Worm (Caenorhabditis elegans) whole organism, young adult: ENCODE measurements around the gene B0454.26.

Source experiments
- B0035.1 ChIP-seq: sonication (generic microtip); optimal IDR thresholded peaks from 2 replicates; lab custom pipeline; 2016; ENCODE audit warnings: missing genetic modification characterization, mild to moderate bottlenecking, missing compliant biosample characterization, missing genotype, missing genetic modification reagents
- B0261.1 ChIP-seq: sonication (generic microtip); optimal IDR thresholded peaks from 2 replicates; lab custom pipeline; 2016; ENCODE audit warnings: mild to moderate bottlenecking, missing genetic modification characterization, moderate library complexity, missing compliant biosample characterization
- B0336.3 ChIP-seq: fragments of 200-800 bp; sonication (Bioruptor generic); IDR thresholded peaks from 2 replicates; pipeline ENCODE4 v1.3.6; 2022; ENCODE audit warnings: missing genetic modification characterization, missing compliant biosample characterization
- F10E7.11 ChIP-seq: sonication (generic microtip); optimal IDR thresholded peaks from 2 replicates; lab custom pipeline; 2017; ENCODE audit warnings: mild to moderate bottlenecking, missing genetic modification characterization, moderate library complexity, missing compliant biosample characterization
- F22D6.2 ChIP-seq: sonication (generic microtip); optimal IDR thresholded peaks from 2 replicates; lab custom pipeline; 2016; ENCODE audit warnings: mild to moderate bottlenecking, missing genetic modification characterization, missing compliant biosample characterization
- F39B2.1 ChIP-seq: fragments of 200-800 bp; sonication (Bioruptor generic); IDR thresholded peaks from 2 replicates; pipeline ENCODE4 v1.3.6; 2022; ENCODE audit warnings: missing genetic modification reagents, missing genetic modification characterization, missing compliant biosample characterization
- F52B5.7 ChIP-seq: sonication (generic microtip); optimal IDR thresholded peaks from 2 replicates; lab custom pipeline; 2016; ENCODE audit warnings: mild to moderate bottlenecking, missing genetic modification characterization, missing compliant biosample characterization
- F57C9.4 ChIP-seq: sonication (generic microtip); optimal IDR thresholded peaks from 2 replicates; lab custom pipeline; 2017; ENCODE audit warnings: mild to moderate bottlenecking, missing genetic modification characterization, missing compliant biosample characterization
- K11D2.4 ChIP-seq: fragments of 200-800 bp; sonication (Bioruptor generic); IDR thresholded peaks from 2 replicates; pipeline ENCODE4 v1.3.6; 2022; ENCODE audit warnings: missing genetic modification reagents, missing genetic modification characterization, missing compliant biosample characterization
- K12H6.12 ChIP-seq: fragments of 200-800 bp; sonication (Bioruptor generic); optimal IDR thresholded peaks from 2 replicates; lab custom pipeline; 2018; ENCODE audit warnings: mild to moderate bottlenecking, missing genetic modification characterization, missing compliant biosample characterization
- Y56A3A.18 ChIP-seq: fragments of 200-800 bp; sonication (Bioruptor generic); IDR thresholded peaks from 2 replicates; pipeline ENCODE4 v1.3.6; 2022; ENCODE audit warnings: missing genetic modification reagents, missing genetic modification characterization, missing compliant biosample characterization
- attf-3 ChIP-seq: fragments of 200-800 bp; sonication (Bioruptor generic); conservative IDR thresholded peaks from 2 replicates; pipeline ENCODE4 v1.3.6; 2022; ENCODE audit warnings: missing genetic modification reagents, missing genetic modification characterization, missing compliant biosample characterization
- attf-6 ChIP-seq: fragments of 200-800 bp; sonication (Bioruptor generic); IDR thresholded peaks from 2 replicates; pipeline ENCODE4 v1.3.6; 2022; ENCODE audit warnings: missing genetic modification reagents, missing genetic modification characterization, missing compliant biosample characterization
- bed-2 ChIP-seq: fragments of 200-800 bp; sonication (Bioruptor generic); IDR thresholded peaks from 2 replicates; pipeline ENCODE4 v1.3.6; 2022; ENCODE audit warnings: missing genetic modification reagents, missing genetic modification characterization, missing compliant biosample characterization
- ceh-100 ChIP-seq: fragments of 200-800 bp; sonication (Bioruptor generic); IDR thresholded peaks from 2 replicates; pipeline ENCODE4 v1.3.6; 2022; ENCODE audit warnings: missing genetic modification reagents, missing genetic modification characterization, missing compliant biosample characterization
- ceh-58 ChIP-seq: fragments of 200-800 bp; sonication (Bioruptor generic); IDR thresholded peaks from 2 replicates; pipeline ENCODE4 v1.3.6; 2022; ENCODE audit warnings: missing genetic modification characterization, missing compliant biosample characterization
- ceh-91 ChIP-seq: fragments of 200-800 bp; sonication (Bioruptor generic); IDR thresholded peaks from 2 replicates; pipeline ENCODE4 v1.3.6; 2022; ENCODE audit warnings: missing genetic modification reagents, missing genetic modification characterization, missing compliant biosample characterization
- die-1 ChIP-seq: sonication (generic microtip); optimal IDR thresholded peaks from 2 replicates; lab custom pipeline; 2016; ENCODE audit warnings: missing genotype, mild to moderate bottlenecking, missing genetic modification characterization, missing compliant biosample characterization
- dox-1 ChIP-seq: fragments of 200-800 bp; sonication (Bioruptor generic); IDR thresholded peaks from 2 replicates; pipeline ENCODE4 v1.3.6; 2022; ENCODE audit warnings: missing genetic modification reagents, missing genetic modification characterization, missing compliant biosample characterization
- dpff-1 ChIP-seq: sonication (generic microtip); optimal IDR thresholded peaks from 2 replicates; lab custom pipeline; 2017; ENCODE audit warnings: mild to moderate bottlenecking, missing genetic modification characterization, missing compliant biosample characterization
- efl-1 ChIP-seq: fragments of 150-350 bp; optimal IDR thresholded peaks from 2 replicates; lab custom pipeline; 2014; ENCODE audit warnings: missing biosample characterization, missing genetic modification reagents, missing genetic modification characterization
- egl-44 ChIP-seq: fragments of 200-800 bp; sonication (Bioruptor generic); IDR thresholded peaks from 2 replicates; pipeline ENCODE4 v1.3.6; 2022; ENCODE audit warnings: missing genetic modification reagents, missing genetic modification characterization, missing compliant biosample characterization
- ets-4 ChIP-seq: fragments of 200-800 bp; sonication (Bioruptor generic); optimal IDR thresholded peaks from 2 replicates; lab custom pipeline; 2018; ENCODE audit warnings: mild to moderate bottlenecking, missing genetic modification characterization, missing compliant biosample characterization
- hmg-1.2 ChIP-seq: fragments of 200-800 bp; sonication (Bioruptor generic); IDR thresholded peaks from 2 replicates; pipeline ENCODE4 v1.3.6; 2022; ENCODE audit warnings: missing genetic modification reagents, missing genetic modification characterization, missing compliant biosample characterization
- hrde-1 ChIP-seq: sonication (generic microtip); optimal IDR thresholded peaks from 2 replicates; lab custom pipeline; 2016; ENCODE audit warnings: missing genetic modification characterization, mild to moderate bottlenecking, missing compliant biosample characterization, moderate library complexity, missing genotype, missing genetic modification reagents, borderline replicate concordance
- lin-26 ChIP-seq: fragments of 200-800 bp; sonication (Bioruptor generic); IDR thresholded peaks from 2 replicates; pipeline ENCODE4 v1.3.6; 2022; ENCODE audit warnings: missing genetic modification reagents, missing genetic modification characterization, missing compliant biosample characterization
- lin-40 ChIP-seq: sonication (generic microtip); optimal IDR thresholded peaks from 2 replicates; lab custom pipeline; 2016; ENCODE audit warnings: missing genetic modification characterization, mild to moderate bottlenecking, missing compliant biosample characterization, missing genotype, missing genetic modification reagents
- madf-10 ChIP-seq: sonication (generic microtip); optimal IDR thresholded peaks from 2 replicates; lab custom pipeline; 2016; ENCODE audit warnings: mild to moderate bottlenecking, missing genetic modification characterization, missing compliant biosample characterization
- madf-6 ChIP-seq: fragments of 200-800 bp; sonication (Bioruptor generic); IDR thresholded peaks from 2 replicates; pipeline ENCODE4 v1.3.6; 2022; ENCODE audit warnings: missing genetic modification reagents, missing genetic modification characterization, missing compliant biosample characterization
- madf-8 ChIP-seq: fragments of 200-800 bp; sonication (Bioruptor generic); conservative IDR thresholded peaks from 2 replicates; pipeline ENCODE4 v1.3.6; 2022; ENCODE audit warnings: missing genetic modification reagents, missing genetic modification characterization, missing compliant biosample characterization
- mel-28 ChIP-seq: sonication (generic microtip); optimal IDR thresholded peaks from 2 replicates; lab custom pipeline; 2016; ENCODE audit warnings: borderline replicate concordance, mild to moderate bottlenecking, missing genetic modification characterization, missing compliant biosample characterization
- mes-4 ChIP-seq: sonication (generic microtip); optimal IDR thresholded peaks from 2 replicates; lab custom pipeline; 2016; ENCODE audit warnings: missing genotype, missing genetic modification characterization, missing compliant biosample characterization
- mxl-1 ChIP-seq: sonication (generic microtip); optimal IDR thresholded peaks from 2 replicates; lab custom pipeline; 2016; ENCODE audit warnings: missing genetic modification characterization, missing compliant biosample characterization
- nhr-90 ChIP-seq: sonication (generic microtip); optimal IDR thresholded peaks from 2 replicates; lab custom pipeline; 2016; ENCODE audit warnings: missing genotype, mild to moderate bottlenecking, missing genetic modification characterization, missing compliant biosample characterization
- rcor-1 ChIP-seq: fragments of 200-800 bp; sonication (Bioruptor generic); IDR thresholded peaks from 2 replicates; pipeline ENCODE4 v1.3.6; 2022; ENCODE audit warnings: missing genetic modification reagents, missing genetic modification characterization, missing compliant biosample characterization
- repo-1 ChIP-seq: sonication (generic microtip); optimal IDR thresholded peaks from 2 replicates; lab custom pipeline; 2017; ENCODE audit warnings: mild to moderate bottlenecking, missing genetic modification characterization, missing compliant biosample characterization
- sdz-38 ChIP-seq: sonication (generic microtip); optimal IDR thresholded peaks from 2 replicates; lab custom pipeline; 2016; ENCODE audit warnings: missing genotype, missing genetic modification characterization, missing compliant biosample characterization
- sea-2 ChIP-seq: fragments of 200-800 bp; sonication (Bioruptor generic); IDR thresholded peaks from 2 replicates; pipeline ENCODE4 v1.3.6; 2022; ENCODE audit warnings: missing genetic modification characterization, missing compliant biosample characterization
- snpc-1.3 ChIP-seq: sonication (generic microtip); optimal IDR thresholded peaks from 2 replicates; lab custom pipeline; 2017; ENCODE audit warnings: missing genetic modification characterization, mild to moderate bottlenecking, missing compliant biosample characterization, antibody characterized with exemption, moderate library complexity, missing genotype, missing genetic modification reagents; ENCODE audit not compliant: insufficient read depth
- snpc-3.4 ChIP-seq: sonication (generic microtip); optimal IDR thresholded peaks from 2 replicates; lab custom pipeline; 2017; ENCODE audit warnings: missing genetic modification characterization, mild to moderate bottlenecking, missing compliant biosample characterization, antibody characterized with exemption, moderate library complexity, missing genotype, missing genetic modification reagents
- snpc-4 ChIP-seq, 5 experiments: fragments of 150-350 bp in 1 of 5; sonication (generic microtip) in 4 of 5; optimal IDR thresholded peaks; 2 replicates each; lab custom pipeline; 2014 to 2018; ENCODE audit warnings: missing genetic modification characterization in 5 of 5, missing biosample characterization in 3 of 5, antibody characterized with exemption in 2 of 5, mild to moderate bottlenecking in 2 of 5, missing compliant biosample characterization in 2 of 5, missing genotype in 2 of 5, moderate library complexity in 2 of 5, missing genetic modification reagents in 1 of 5
- somi-1 ChIP-seq: fragments of 200-800 bp; sonication (Bioruptor generic); optimal IDR thresholded peaks from 2 replicates; lab custom pipeline; 2018; ENCODE audit warnings: mild to moderate bottlenecking, missing genetic modification characterization, missing compliant biosample characterization
- tbx-9 ChIP-seq: sonication (generic microtip); optimal IDR thresholded peaks from 2 replicates; lab custom pipeline; 2016; ENCODE audit warnings: borderline replicate concordance, missing genetic modification characterization, inconsistent platforms, missing compliant biosample characterization
- tlf-1 ChIP-seq: fragments of 200-800 bp; sonication (Bioruptor generic); optimal IDR thresholded peaks from 2 replicates; lab custom pipeline; 2018; ENCODE audit warnings: mild to moderate bottlenecking, missing genetic modification characterization, missing compliant biosample characterization
- unc-130 ChIP-seq: sonication (generic microtip); optimal IDR thresholded peaks from 2 replicates; lab custom pipeline; 2016; ENCODE audit warnings: missing genetic modification reagents, missing genetic modification characterization, missing compliant biosample characterization
- xnd-1 ChIP-seq: sonication (generic microtip); optimal IDR thresholded peaks from 2 replicates; lab custom pipeline; 2016; ENCODE audit warnings: missing genotype, missing genetic modification reagents, missing genetic modification characterization, missing compliant biosample characterization
- zfh-2 ChIP-seq: fragments of 200-800 bp; sonication (Bioruptor generic); conservative IDR thresholded peaks from 2 replicates; pipeline ENCODE4 v1.3.6; 2022; ENCODE audit warnings: missing genetic modification reagents, missing genetic modification characterization, missing compliant biosample characterization
- zim-3 ChIP-seq: sonication (generic microtip); optimal IDR thresholded peaks from 2 replicates; lab custom pipeline; 2017; ENCODE audit warnings: mild to moderate bottlenecking, missing genetic modification characterization, moderate library complexity, missing compliant biosample characterization
- ztf-18 ChIP-seq: sonication (generic microtip); optimal IDR thresholded peaks from 2 replicates; lab custom pipeline; 2016; ENCODE audit warnings: missing genotype, mild to moderate bottlenecking, missing genetic modification characterization, missing compliant biosample characterization

Gene B0454.26

ce11 chrII:2987122-2987556 is 51.2 kb downstream of the B0454.26 start (continued):
- TF ChIP-seq mxl-1 (tag; lab: Kevin White, UChicago) (no peak), rcor-1 (GFP tag; lab: Robert Waterston, UW) (no peak), efl-1 (no peak), F39B2.1 (GFP tag; lab: Robert Waterston, UW) (peak; percentile 37; the same call in 1 of the 2 replicates), madf-6 (GFP tag; lab: Robert Waterston, UW) (no peak), die-1 (tag; lab: Kevin White, UChicago) (no peak), egl-44 (no peak), mes-4 (no peak), hrde-1 (tag; lab: Kevin White, UChicago) (no peak), K11D2.4 (GFP tag; lab: Robert Waterston, UW) (no peak), F52B5.7 (tag; lab: Kevin White, UChicago) (peak; percentile 57), bed-2 (peak; percentile 43; the same call in 1 of the 2 replicates), K12H6.12 (tag; lab: Kevin White, UChicago) (peak; percentile 36), repo-1 (no peak), zim-3 (no peak), attf-6 (GFP tag; lab: Robert Waterston, UW) (no peak), ceh-58 (GFP tag; lab: Robert Waterston, UW) (no peak), lin-40 (tag; lab: Kevin White, UChicago) (no peak), Y56A3A.18 (GFP tag; lab: Robert Waterston, UW) (no peak; the same call in 1 of the 2 replicates), attf-3 (no peak), ets-4 (no peak), unc-130 (no peak), tbx-9 (tag; lab: Kevin White, UChicago) (no peak), sdz-38 (tag; lab: Kevin White, UChicago) (no peak), madf-8 (GFP tag; lab: Robert Waterston, UW) (no peak), F22D6.2 (no peak), nhr-90 (tag; lab: Kevin White, UChicago) (no peak), snpc-1.3 (no peak), F10E7.11 (tag; lab: Kevin White, UChicago) (no peak), B0261.1 (no peak), tlf-1 (no peak), hmg-1.2 (no peak), B0336.3 (GFP tag; lab: Robert Waterston, UW) (no peak; the same call in 1 of the 2 replicates), snpc-3.4 (tag; lab: Kevin White, UChicago) (no peak), lin-26 (GFP tag; lab: Robert Waterston, UW) (peak; percentile 52; the same call in 1 of the 2 replicates), madf-10 (tag; lab: Kevin White, UChicago) (no peak), sea-2 (GFP tag; lab: Robert Waterston, UW) (peak; percentile 21; the same call in 1 of the 2 replicates), zfh-2 (GFP tag; lab: Robert Waterston, UW) (peak; percentile 77), somi-1 (GFP tag; lab: Kevin White, UChicago) (peak; percentile 33), ceh-100 (no peak), B0035.1 (tag; lab: Kevin White, UChicago) (no peak), dpff-1 (no peak), ceh-91 (no peak), dox-1 (GFP tag; lab: Robert Waterston, UW) (0 out of 2 replicates have a peak, but pooled peaks have one; percentile 41), snpc-4 (GFP tag; optimal IDR thresholded peaks at IDR 0.05; lab: Kevin White, UChicago) (no peak), snpc-4 (tag; optimal IDR thresholded peaks at IDR 0.05; lab: Kevin White, UChicago) (peak; percentile 7 to 82 (median 44)), ztf-18 (no peak), F57C9.4 (no peak), xnd-1 (tag; lab: Kevin White, UChicago) (no peak), mel-28 (tag; lab: Kevin White, UChicago) (no peak)
